Fruit fly (Drosophila melanogaster) whole organism, pupa: ENCODE data around the gene CG43083.

Experiments
- CG12605 ChIP-seq: fragments of 200-800 bp; sonication (Bioruptor generic); IDR thresholded peaks from 2 replicates; pipeline ENCODE4 v1.3.6; 2022; ENCODE audit warnings: missing biosample characterization, missing genetic modification characterization
- CG13204 ChIP-seq: fragments of 200-800 bp; sonication (Bioruptor generic); optimal IDR thresholded peaks from 2 replicates; lab custom pipeline; 2018; ENCODE audit warnings: missing biosample characterization, mild to moderate bottlenecking, missing genetic modification characterization, moderate library complexity
- CG15710 ChIP-seq: fragments of 200-800 bp; sonication (Bioruptor generic); optimal IDR thresholded peaks from 2 replicates; lab custom pipeline; 2018; ENCODE audit warnings: missing biosample characterization, mild to moderate bottlenecking, missing genetic modification characterization, moderate library complexity
- CG32121 ChIP-seq: fragments of 200-800 bp; sonication (Bioruptor generic); IDR thresholded peaks from 2 replicates; pipeline ENCODE4 v1.3.6; 2022; ENCODE audit warnings: missing biosample characterization, missing genetic modification characterization
- CG34367 ChIP-seq: fragments of 200-800 bp; sonication (Bioruptor generic); optimal IDR thresholded peaks from 2 replicates; lab custom pipeline; 2018; ENCODE audit warnings: missing biosample characterization, mild to moderate bottlenecking, missing genetic modification characterization
- CG4496 ChIP-seq: fragments of 200-800 bp; sonication (Bioruptor generic); IDR thresholded peaks from 3 replicates; pipeline ENCODE4 v1.3.6; 2022; ENCODE audit warnings: missing biosample characterization, missing genetic modification characterization
- CG8159 ChIP-seq: fragments of 200-800 bp; sonication (Bioruptor generic); optimal IDR thresholded peaks from 3 replicates; lab custom pipeline; 2018; ENCODE audit warnings: missing biosample characterization, mild to moderate bottlenecking, missing genetic modification characterization, moderate library complexity
- CG9948 ChIP-seq: fragments of 200-800 bp; sonication (Bioruptor generic); optimal IDR thresholded peaks from 2 replicates; lab custom pipeline; 2018; ENCODE audit warnings: missing biosample characterization, mild to moderate bottlenecking, missing genetic modification characterization, moderate library complexity
- EcR ChIP-seq: fragments of 200-800 bp; sonication (Bioruptor generic); optimal IDR thresholded peaks from 3 replicates; lab custom pipeline; 2019; ENCODE audit warnings: missing biosample characterization, missing genetic modification characterization, mild to moderate bottlenecking, moderate library complexity, missing genetic modification reagents
- Pif1A ChIP-seq: fragments of 200-800 bp; sonication (Bioruptor generic); optimal IDR thresholded peaks from 3 replicates; lab custom pipeline; 2016; ENCODE audit warnings: missing biosample characterization, missing genetic modification characterization
- Pif1B ChIP-seq: fragments of 200-800 bp; sonication (Bioruptor generic); optimal IDR thresholded peaks from 3 replicates; lab custom pipeline; 2016; ENCODE audit warnings: missing biosample characterization, missing genetic modification characterization
- Snoo ChIP-seq: fragments of 200-800 bp; sonication (Bioruptor generic); optimal IDR thresholded peaks from 3 replicates; lab custom pipeline; 2017; ENCODE audit warnings: missing biosample characterization, mild to moderate bottlenecking, missing genetic modification characterization, inconsistent platforms
- fd96Ca ChIP-seq: fragments of 200-800 bp; sonication (Bioruptor generic); IDR thresholded peaks from 3 replicates; pipeline ENCODE4 v1.3.6; 2022; ENCODE audit warnings: missing biosample characterization, missing genetic modification characterization
- rn ChIP-seq: fragments of 200-800 bp; sonication (Bioruptor generic); IDR thresholded peaks from 2 replicates; pipeline ENCODE4 v1.3.6; 2022; ENCODE audit warnings: missing biosample characterization, missing genetic modification characterization

Gene CG43083

DNA sequence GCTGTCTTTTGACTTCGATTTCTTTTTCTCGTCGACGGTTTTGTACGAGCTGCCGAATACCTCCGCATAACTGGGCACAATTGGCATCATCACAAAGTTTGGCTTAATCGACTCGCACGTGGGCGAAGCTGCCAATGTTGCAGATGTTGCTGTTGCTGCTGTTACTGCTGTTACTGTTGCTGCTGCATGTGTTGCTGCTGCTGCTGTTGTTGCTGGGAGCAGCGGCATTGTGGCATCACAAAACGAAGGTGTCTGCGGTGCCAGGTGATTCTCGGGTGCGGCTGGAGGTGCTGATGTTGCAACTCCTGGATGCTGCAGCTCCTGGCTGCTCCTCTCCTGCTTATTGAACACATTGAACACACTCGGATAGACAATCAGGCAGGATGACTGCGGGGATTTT, 49.5 kb downstream of the CG43083 start:
- TF ChIP-seq CG12605 (GFP tag; lab: Robert Waterston, UW): no peak
- TF ChIP-seq fd96Ca: no peak
- TF ChIP-seq rn (GFP tag; lab: Robert Waterston, UW): no peak
- no peak for TF ChIP-seq CG15710 (tag; lab: Kevin White, UChicago)
- TF ChIP-seq CG32121 (GFP tag; lab: Robert Waterston, UW): no peak
- TF ChIP-seq Snoo (tag; lab: Kevin White, UChicago): no peak
- TF ChIP-seq CG34367 (tag; lab: Kevin White, UChicago): no peak
- no peak for TF ChIP-seq Pif1A (GFP tag; lab: Kevin White, UChicago)
- no peak for TF ChIP-seq CG13204 (GFP tag; lab: Kevin White, UChicago)
- TF ChIP-seq Pif1B (GFP tag; lab: Kevin White, UChicago): no peak
- no peak for TF ChIP-seq CG8159 (tag; lab: Kevin White, UChicago)
- no peak for TF ChIP-seq CG9948 (tag; lab: Kevin White, UChicago)
- TF ChIP-seq CG4496 (GFP tag; lab: Robert Waterston, UW): no peak
- no peak for TF ChIP-seq EcR
- TF ChIP-seq, all 21 proteins: peak for 0
